Worm (Caenorhabditis elegans) whole organism, mixed stage, embryonic: ENCODE data around the gene srw-60.

Source experiments
- blmp-1 ChIP-seq: fragments of 150-350 bp; optimal IDR thresholded peaks from 2 replicates; lab custom pipeline; 2014; ENCODE audit warnings: missing biosample characterization, missing genetic modification characterization
- elt-1 ChIP-seq: sonication (generic microtip); optimal IDR thresholded peaks from 2 replicates; lab custom pipeline; 2017; ENCODE audit warnings: missing genetic modification characterization, mild to moderate bottlenecking, missing compliant biosample characterization, antibody characterized with exemption, moderate library complexity, borderline replicate concordance; ENCODE audit not compliant: insufficient read depth
- flh-1 ChIP-seq: fragments of 200-800 bp; sonication (Bioruptor generic); optimal IDR thresholded peaks from 2 replicates; lab custom pipeline; 2018; ENCODE audit warnings: mild to moderate bottlenecking, missing genetic modification characterization, moderate library complexity, missing compliant biosample characterization
- ham-2 ChIP-seq: fragments of 200-800 bp; sonication (Bioruptor generic); optimal IDR thresholded peaks from 2 replicates; lab custom pipeline; 2018; ENCODE audit warnings: mild to moderate bottlenecking, missing genetic modification characterization, missing compliant biosample characterization
- lin-13 ChIP-seq: fragments of 150-350 bp; optimal IDR thresholded peaks from 2 replicates; lab custom pipeline; 2014; ENCODE audit warnings: missing biosample characterization, missing genetic modification characterization
- lsy-2 ChIP-seq: fragments of 150-350 bp; optimal IDR thresholded peaks from 2 replicates; lab custom pipeline; 2014; ENCODE audit warnings: missing biosample characterization, missing genetic modification characterization
- mab-5 ChIP-seq: fragments of 150-350 bp; optimal IDR thresholded peaks from 2 replicates; lab custom pipeline; 2014; ENCODE audit warnings: missing biosample characterization, missing genetic modification characterization
- nhr-2 ChIP-seq: fragments of 150-350 bp; optimal IDR thresholded peaks from 2 replicates; lab custom pipeline; 2014; ENCODE audit warnings: missing biosample characterization, missing genetic modification characterization
- nhr-237 ChIP-seq: fragments of 150-350 bp; optimal IDR thresholded peaks from 2 replicates; lab custom pipeline; 2014; ENCODE audit warnings: missing biosample characterization, missing genetic modification characterization
- nhr-76 ChIP-seq: sonication (generic microtip); optimal IDR thresholded peaks from 2 replicates; lab custom pipeline; 2017; ENCODE audit warnings: missing biosample characterization, missing genetic modification characterization
- pha-4 ChIP-seq: fragments of 150-350 bp; optimal IDR thresholded peaks from 2 replicates; lab custom pipeline; 2018; ENCODE audit warnings: missing biosample characterization, missing genetic modification reagents, missing genetic modification characterization
- unc-62 ChIP-seq: fragments of 150-350 bp; optimal IDR thresholded peaks from 2 replicates; lab custom pipeline; 2014; ENCODE audit warnings: missing biosample characterization, missing genetic modification reagents, missing genetic modification characterization
- ztf-11 ChIP-seq: fragments of 150-350 bp; optimal IDR thresholded peaks from 2 replicates; lab custom pipeline; 2014; ENCODE audit warnings: missing biosample characterization, missing genetic modification characterization

DNA sequence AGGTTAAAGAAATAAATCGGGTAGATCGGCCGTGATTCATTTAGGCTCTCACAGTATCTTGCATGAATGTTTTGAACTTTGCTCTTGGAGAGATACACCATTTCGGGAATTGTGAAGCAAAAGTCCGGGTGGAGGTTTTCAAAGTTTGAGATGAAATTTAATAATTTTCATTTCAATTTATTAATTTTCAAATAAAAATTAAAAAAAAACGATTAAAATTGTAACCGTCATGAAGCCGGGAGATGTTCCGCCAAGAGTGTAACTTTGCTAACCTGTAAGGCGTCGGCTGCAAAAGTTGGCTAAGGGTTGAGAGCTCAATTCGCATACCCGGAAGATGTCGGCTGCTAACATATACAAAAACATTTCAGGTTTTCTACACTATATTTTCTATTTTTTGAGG is 24.1 kb upstream of the srw-60 start, which contains the start of gene irld-67:
- TF ChIP-seq ztf-11 (tag; lab: Kevin White, UChicago) = no peak
- TF ChIP-seq pha-4 = no peak
- no peak for TF ChIP-seq nhr-76 (tag; lab: Kevin White, UChicago)
- TF ChIP-seq mab-5 (tag; lab: Kevin White, UChicago) = no peak
- no peak for TF ChIP-seq elt-1 (tag; lab: Kevin White, UChicago)
- TF ChIP-seq flh-1 (GFP tag; lab: Kevin White, UChicago) = no peak
- no peak for TF ChIP-seq lsy-2 (tag; lab: Kevin White, UChicago)
- TF ChIP-seq lin-13 (tag; lab: Kevin White, UChicago) = no peak
- no peak for TF ChIP-seq nhr-237 (tag; lab: Kevin White, UChicago)
- TF ChIP-seq unc-62 = no peak
- TF ChIP-seq nhr-2 (tag; lab: Kevin White, UChicago) = no peak
- no peak for TF ChIP-seq ham-2 (GFP tag; lab: Kevin White, UChicago)
- no peak for TF ChIP-seq blmp-1 (tag; lab: Kevin White, UChicago)
